Worm (Caenorhabditis elegans) whole organism, young adult: Measurements from ENCODE around the gene C01B10.9.
"Not testable (repeated sequence)": the region's sequence is repeated elsewhere in the genome, so short reads cannot be mapped to it uniquely, and the experiment has no call there.

Source experiments
- F23B12.7 ChIP-seq: sonication (generic microtip); optimal IDR thresholded peaks from 2 replicates; lab custom pipeline; 2017; ENCODE audit warnings: missing genetic modification characterization, mild to moderate bottlenecking, missing compliant biosample characterization, antibody characterized with exemption, moderate library complexity; ENCODE audit not compliant: insufficient read depth
- F39B2.1 ChIP-seq: fragments of 200-800 bp; sonication (Bioruptor generic); IDR thresholded peaks from 2 replicates; pipeline ENCODE4 v1.3.6; 2022; ENCODE audit warnings: missing genetic modification reagents, missing genetic modification characterization, missing compliant biosample characterization
- K12H6.12 ChIP-seq: fragments of 200-800 bp; sonication (Bioruptor generic); optimal IDR thresholded peaks from 2 replicates; lab custom pipeline; 2018; ENCODE audit warnings: mild to moderate bottlenecking, missing genetic modification characterization, missing compliant biosample characterization
- T07F8.4 ChIP-seq: sonication (generic microtip); optimal IDR thresholded peaks from 2 replicates; lab custom pipeline; 2016; ENCODE audit warnings: mild to moderate bottlenecking, missing genetic modification characterization, moderate library complexity, missing compliant biosample characterization
- attf-3 ChIP-seq: fragments of 200-800 bp; sonication (Bioruptor generic); conservative IDR thresholded peaks from 2 replicates; pipeline ENCODE4 v1.3.6; 2022; ENCODE audit warnings: missing genetic modification reagents, missing genetic modification characterization, missing compliant biosample characterization
- attf-6 ChIP-seq: fragments of 200-800 bp; sonication (Bioruptor generic); IDR thresholded peaks from 2 replicates; pipeline ENCODE4 v1.3.6; 2022; ENCODE audit warnings: missing genetic modification reagents, missing genetic modification characterization, missing compliant biosample characterization
- cebp-1 ChIP-seq, 2 experiments: fragments of 200-800 bp in 1 of 2; sonication (Bioruptor generic) in 1 of 2; sonication (generic microtip) in 1 of 2; IDR thresholded peaks in 1 of 2; optimal IDR thresholded peaks in 1 of 2; 2 replicates each; pipeline versions ENCODE4 v1.3.6 to Lab custom; 2017 to 2022; ENCODE audit warnings: missing compliant biosample characterization in 2 of 2, missing genetic modification characterization in 2 of 2, mild to moderate bottlenecking in 1 of 2, missing genetic modification reagents in 1 of 2, moderate library complexity in 1 of 2
- efl-1 ChIP-seq: fragments of 150-350 bp; optimal IDR thresholded peaks from 2 replicates; lab custom pipeline; 2014; ENCODE audit warnings: missing biosample characterization, missing genetic modification reagents, missing genetic modification characterization
- ets-4 ChIP-seq: fragments of 200-800 bp; sonication (Bioruptor generic); optimal IDR thresholded peaks from 2 replicates; lab custom pipeline; 2018; ENCODE audit warnings: mild to moderate bottlenecking, missing genetic modification characterization, missing compliant biosample characterization
- lin-54 ChIP-seq: fragments of 200-800 bp; sonication (Bioruptor generic); optimal IDR thresholded peaks from 2 replicates; lab custom pipeline; 2018; ENCODE audit warnings: mild to moderate bottlenecking, missing genetic modification characterization, missing compliant biosample characterization
- lir-1 ChIP-seq: fragments of 200-800 bp; sonication (Bioruptor generic); conservative IDR thresholded peaks from 2 replicates; pipeline ENCODE4 v1.3.6; 2022; ENCODE audit warnings: missing genetic modification reagents, missing genetic modification characterization, missing compliant biosample characterization
- lsl-1 ChIP-seq: fragments of 200-800 bp; sonication (Bioruptor generic); optimal IDR thresholded peaks from 2 replicates; lab custom pipeline; 2018; ENCODE audit warnings: mild to moderate bottlenecking, missing genetic modification characterization, moderate library complexity, missing compliant biosample characterization
- mes-4 ChIP-seq: sonication (generic microtip); optimal IDR thresholded peaks from 2 replicates; lab custom pipeline; 2016; ENCODE audit warnings: missing genotype, missing genetic modification characterization, missing compliant biosample characterization
- mxl-1 ChIP-seq: sonication (generic microtip); optimal IDR thresholded peaks from 2 replicates; lab custom pipeline; 2016; ENCODE audit warnings: missing genetic modification characterization, missing compliant biosample characterization
- nfyb-1 ChIP-seq: fragments of 200-800 bp; sonication (Bioruptor generic); IDR thresholded peaks from 2 replicates; pipeline ENCODE4 v1.3.6; 2022; ENCODE audit warnings: missing genetic modification reagents, missing genetic modification characterization, missing compliant biosample characterization
- nhr-120 ChIP-seq: fragments of 200-800 bp; sonication (Bioruptor generic); IDR thresholded peaks from 2 replicates; pipeline ENCODE4 v1.3.6; 2022; ENCODE audit warnings: missing genetic modification characterization, missing compliant biosample characterization
- nhr-179 ChIP-seq: sonication (generic microtip); optimal IDR thresholded peaks from 2 replicates; lab custom pipeline; 2016; ENCODE audit warnings: mild to moderate bottlenecking, missing genetic modification characterization, missing compliant biosample characterization
- nhr-80 ChIP-seq: sonication (generic microtip); optimal IDR thresholded peaks from 2 replicates; lab custom pipeline; 2016; ENCODE audit warnings: missing genetic modification characterization, missing compliant biosample characterization
- pbrm-1 ChIP-seq: fragments of 200-800 bp; sonication (Bioruptor generic); IDR thresholded peaks from 2 replicates; pipeline ENCODE4 v1.3.6; 2022; ENCODE audit warnings: missing genetic modification reagents, missing genetic modification characterization, missing compliant biosample characterization
- rpc-1 ChIP-seq, 2 experiments: fragments of 150-350 bp in 1 of 2; sonication (generic microtip) in 1 of 2; optimal IDR thresholded peaks; 2 replicates each; lab custom pipeline; 2014 to 2018; ENCODE audit warnings: missing biosample characterization in 1 of 2, missing genetic modification characterization in 1 of 2, missing genetic modification reagents in 1 of 2, missing genotype in 1 of 2
- snpc-1.3 ChIP-seq: sonication (generic microtip); optimal IDR thresholded peaks from 2 replicates; lab custom pipeline; 2017; ENCODE audit warnings: missing genetic modification characterization, mild to moderate bottlenecking, missing compliant biosample characterization, antibody characterized with exemption, moderate library complexity, missing genotype, missing genetic modification reagents; ENCODE audit not compliant: insufficient read depth
- snpc-4 ChIP-seq, 5 experiments: fragments of 150-350 bp in 1 of 5; sonication (generic microtip) in 4 of 5; optimal IDR thresholded peaks; 2 replicates each; lab custom pipeline; 2014 to 2018; ENCODE audit warnings: missing genetic modification characterization in 5 of 5, missing biosample characterization in 3 of 5, antibody characterized with exemption in 2 of 5, mild to moderate bottlenecking in 2 of 5, missing compliant biosample characterization in 2 of 5, missing genotype in 2 of 5, moderate library complexity in 2 of 5, missing genetic modification reagents in 1 of 5
- somi-1 ChIP-seq: fragments of 200-800 bp; sonication (Bioruptor generic); optimal IDR thresholded peaks from 2 replicates; lab custom pipeline; 2018; ENCODE audit warnings: mild to moderate bottlenecking, missing genetic modification characterization, missing compliant biosample characterization
- sptf-2 ChIP-seq: fragments of 200-800 bp; sonication (Bioruptor generic); optimal IDR thresholded peaks from 2 replicates; lab custom pipeline; 2018; ENCODE audit warnings: mild to moderate bottlenecking, missing genetic modification characterization, missing compliant biosample characterization
- unc-130 ChIP-seq: sonication (generic microtip); optimal IDR thresholded peaks from 2 replicates; lab custom pipeline; 2016; ENCODE audit warnings: missing genetic modification reagents, missing genetic modification characterization, missing compliant biosample characterization
- unc-62 ChIP-seq: fragments of 150-350 bp; optimal IDR thresholded peaks from 2 replicates; lab custom pipeline; 2014; ENCODE audit warnings: missing biosample characterization, missing genetic modification reagents, missing genetic modification characterization
- xnd-1 ChIP-seq: sonication (generic microtip); optimal IDR thresholded peaks from 2 replicates; lab custom pipeline; 2016; ENCODE audit warnings: missing genotype, missing genetic modification reagents, missing genetic modification characterization, missing compliant biosample characterization
- zfh-2 ChIP-seq: fragments of 200-800 bp; sonication (Bioruptor generic); conservative IDR thresholded peaks from 2 replicates; pipeline ENCODE4 v1.3.6; 2022; ENCODE audit warnings: missing genetic modification reagents, missing genetic modification characterization, missing compliant biosample characterization
- ztf-25 ChIP-seq: fragments of 200-800 bp; sonication (Bioruptor generic); IDR thresholded peaks from 2 replicates; pipeline ENCODE4 v1.3.6; 2022; ENCODE audit warnings: missing genetic modification reagents, missing genetic modification characterization, missing compliant biosample characterization

C01B10.9 gene

ce11 chrIV:6588080-6588613 is 43.9 kb upstream of the C01B10.9 start (continued):
- no peak for TF ChIP-seq ztf-25 (GFP tag; lab: Robert Waterston, UW)
- no peak for TF ChIP-seq K12H6.12 (tag; lab: Kevin White, UChicago)
- no peak for TF ChIP-seq T07F8.4 (tag; lab: Kevin White, UChicago)
- TF ChIP-seq snpc-1.3 = no peak
- TF ChIP-seq zfh-2 (GFP tag; lab: Robert Waterston, UW) = no peak

DNA sequence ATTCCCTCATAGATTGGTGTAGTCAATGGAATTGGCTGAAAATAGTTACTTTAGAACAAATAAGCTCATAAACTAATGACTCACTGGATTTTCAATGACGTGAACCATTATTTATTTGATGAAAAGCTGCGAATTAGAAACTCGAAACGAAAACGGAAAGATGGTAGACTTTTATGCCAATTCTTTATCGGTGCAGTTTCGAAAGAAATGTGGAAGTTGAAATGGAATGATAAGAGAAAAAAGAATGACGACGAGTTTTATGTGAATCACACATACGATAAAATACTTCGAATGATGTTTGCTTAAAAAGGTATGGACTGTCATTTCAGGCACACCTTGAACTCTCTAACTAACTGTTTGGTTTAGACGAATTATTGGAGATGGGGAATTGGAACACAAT is 42.0 kb upstream of the C01B10.9 start, which contains the start of the genes lec-11 and irld-7:
TSS of gene lec-11 (minus strand) at position 126 of the 400 bp plus-strand sequence.
TSS of gene irld-7 (plus strand) at position 332 of the 400 bp plus-strand sequence.
- peak; percentile 69 for TF ChIP-seq nhr-80 (tag; lab: Kevin White, UChicago)
- no peak for TF ChIP-seq F39B2.1 (GFP tag; lab: Robert Waterston, UW)

ce11 chrIV:6591010-6591746 is 40.8 kb upstream of the C01B10.9 start, which contains the start of the genes nspb-1 and nspb-2:
Gene nspb-1 (minus strand): TSS chrIV:6591110.
Gene nspb-2 (plus strand): TSS chrIV:6591696.
- TF ChIP-seq somi-1 (GFP tag; lab: Kevin White, UChicago); sptf-2; lin-54: not testable (repeated sequence)
- TF ChIP-seq, all 124 proteins: peak for 0; not testable (repeated sequence) for 124

DNA sequence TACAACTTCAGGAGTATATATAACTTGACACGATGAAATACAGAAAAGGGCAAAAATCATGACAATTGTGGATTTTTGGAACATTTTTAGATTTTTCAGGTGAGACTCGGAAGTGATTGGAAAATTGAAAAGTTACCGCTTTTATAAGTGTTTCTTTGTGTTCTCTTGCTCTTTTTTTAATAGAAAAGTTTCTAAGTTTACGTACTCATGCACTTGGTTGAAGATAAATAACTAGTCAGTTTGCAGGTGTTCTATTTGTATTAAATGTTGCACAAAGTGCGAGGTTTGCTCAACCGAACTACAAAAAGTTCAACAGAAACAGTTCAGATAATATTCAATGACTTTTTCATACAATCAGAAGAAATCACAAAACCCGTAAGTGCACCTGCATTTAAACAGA is 37.2 kb upstream of the C01B10.9 start, which contains the start of gene nspb-3:
TSS of gene nspb-3 (minus strand) at position 101 of the 400 bp plus-strand sequence.
- TF ChIP-seq nhr-179 (tag; lab: Kevin White, UChicago); xnd-1 (tag; lab: Kevin White, UChicago); attf-3 (GFP tag; lab: Robert Waterston, UW): not testable (repeated sequence)

DNA sequence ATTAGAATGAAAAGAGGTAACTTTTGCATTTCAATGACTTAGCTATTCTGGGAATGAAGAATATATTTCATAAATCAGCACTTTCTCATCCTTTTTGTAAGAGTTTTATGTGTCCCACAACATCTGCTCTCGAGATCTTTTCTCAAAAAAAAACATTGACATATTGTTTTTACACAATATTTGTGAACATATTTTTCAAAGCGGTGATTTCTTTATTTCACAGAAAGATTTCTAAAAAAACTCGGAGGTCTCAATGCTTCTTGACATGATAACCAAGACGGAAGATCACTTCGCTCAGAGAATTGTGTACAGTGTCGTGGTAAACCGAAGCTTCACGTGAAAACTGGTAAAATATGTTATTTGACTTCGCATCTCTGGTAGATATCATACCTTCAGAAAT is 36.1 kb upstream of the C01B10.9 start, which contains the start of gene F38A5.22:
TSS of gene F38A5.22 (minus strand) at position 29 of the 400 bp plus-strand sequence.
- no peak for TF ChIP-seq mes-4
- TF ChIP-seq T07F8.4 (tag; lab: Kevin White, UChicago) = no peak
- no peak for TF ChIP-seq nfyb-1 (GFP tag; lab: Robert Waterston, UW)
- TF ChIP-seq nhr-179 (tag; lab: Kevin White, UChicago) = no peak
- no peak for TF ChIP-seq lsl-1 (GFP tag; lab: Kevin White, UChicago)
- no peak for TF ChIP-seq unc-62 (GFP tag; lab: Kevin White, UChicago)
- no peak for TF ChIP-seq efl-1 (GFP tag; lab: Kevin White, UChicago)
- TF ChIP-seq nhr-120 (GFP tag; lab: Robert Waterston, UW) = no peak
- no peak for TF ChIP-seq lir-1 (GFP tag; lab: Robert Waterston, UW)
- no peak for TF ChIP-seq pbrm-1 (GFP tag; lab: Robert Waterston, UW)
- TF ChIP-seq snpc-4 (GFP tag; optimal IDR thresholded peaks at IDR 0.05; lab: Kevin White, UChicago) = no peak
- TF ChIP-seq snpc-4 (tag; optimal IDR thresholded peaks at IDR 0.05; lab: Kevin White, UChicago) = no peak
- no peak for TF ChIP-seq K12H6.12 (tag; lab: Kevin White, UChicago)
- TF ChIP-seq cebp-1 (GFP tag; IDR thresholded peaks at IDR 0.05; lab: Robert Waterston, UW) = no peak
- TF ChIP-seq cebp-1 (tag; optimal IDR thresholded peaks at IDR 0.05; lab: Kevin White, UChicago) = no peak

DNA sequence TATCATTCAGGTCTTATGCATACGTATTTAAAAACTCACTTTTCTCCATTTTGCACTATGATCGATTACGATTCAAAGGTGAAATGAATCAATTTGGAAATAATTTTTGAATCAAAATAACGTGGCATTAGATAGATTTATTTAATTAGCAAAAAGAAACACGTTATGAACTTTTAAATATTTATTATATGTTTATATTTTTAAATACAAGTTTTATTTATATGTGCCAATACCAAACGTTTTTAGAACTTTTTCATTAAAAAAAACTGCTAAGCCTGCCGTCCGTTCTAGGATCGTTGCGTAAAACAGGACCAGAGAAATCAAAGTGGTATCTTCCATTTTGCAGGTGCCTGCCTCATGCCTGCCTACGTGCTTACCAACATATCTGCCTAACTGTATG is 34.7 kb upstream of the C01B10.9 start, which contains the start of gene F38A5.6:
TSS of gene F38A5.6 (minus strand) at position 101 of the 400 bp plus-strand sequence.
- no peak for TF ChIP-seq unc-130
- TF ChIP-seq rpc-1 (optimal IDR thresholded peaks at IDR 0.05; lab: Kevin White, UChicago) = no peak
- TF ChIP-seq rpc-1 (tag; optimal IDR thresholded peaks at IDR 0.05; lab: Kevin White, UChicago) = no peak
- TF ChIP-seq nhr-120 (GFP tag; lab: Robert Waterston, UW) = no peak
- TF ChIP-seq F23B12.7 (tag; lab: Kevin White, UChicago) = no peak
- no peak for TF ChIP-seq ets-4 (GFP tag; lab: Kevin White, UChicago)
- no peak for TF ChIP-seq attf-6 (GFP tag; lab: Robert Waterston, UW)
- TF ChIP-seq mxl-1 (tag; lab: Kevin White, UChicago) = no peak
